Fruit fly (Drosophila melanogaster) whole organism, adult: Measurements from ENCODE around the gene CG9578.

Experiments used
- CG11617 ChIP-seq: fragments of 200-800 bp; sonication (Bioruptor generic); optimal IDR thresholded peaks from 2 replicates; lab custom pipeline; 2017; ENCODE audit warnings: mild to moderate bottlenecking, missing biosample characterization, missing genetic modification reagents, missing genetic modification characterization
- CG12768 ChIP-seq: fragments of 200-800 bp; sonication (Bioruptor generic); optimal IDR thresholded peaks from 2 replicates; lab custom pipeline; 2017; ENCODE audit warnings: missing biosample characterization, missing genetic modification characterization, mild to moderate bottlenecking, moderate library complexity, missing genetic modification reagents
- CG14711 ChIP-seq: fragments of 200-800 bp; sonication (Bioruptor generic); optimal IDR thresholded peaks from 2 replicates; lab custom pipeline; 2018; ENCODE audit warnings: missing biosample characterization, mild to moderate bottlenecking, missing genetic modification characterization, moderate library complexity
- CG1620 ChIP-seq: fragments of 200-800 bp; sonication (Bioruptor generic); optimal IDR thresholded peaks from 2 replicates; lab custom pipeline; 2016; ENCODE audit warnings: missing biosample characterization, missing genetic modification characterization
- CG33017 ChIP-seq: fragments of 200-800 bp; sonication (Bioruptor generic); optimal IDR thresholded peaks from 2 replicates; lab custom pipeline; 2018; ENCODE audit warnings: missing biosample characterization, mild to moderate bottlenecking, missing genetic modification characterization, moderate library complexity
- CG5204 ChIP-seq: fragments of 200-800 bp; sonication (Bioruptor generic); optimal IDR thresholded peaks from 2 replicates; lab custom pipeline; 2016; ENCODE audit warnings: missing biosample characterization, missing genetic modification characterization
- CG7045 ChIP-seq: fragments of 200-800 bp; sonication (Bioruptor generic); optimal IDR thresholded peaks from 2 replicates; lab custom pipeline; 2017; ENCODE audit warnings: missing biosample characterization, mild to moderate bottlenecking, missing genetic modification characterization
- CG7101 ChIP-seq: fragments of 200-800 bp; sonication (Bioruptor generic); optimal IDR thresholded peaks from 2 replicates; lab custom pipeline; 2018; ENCODE audit warnings: missing biosample characterization, mild to moderate bottlenecking, missing genetic modification characterization, moderate library complexity
- Clk ChIP-seq: fragments of 200-800 bp; sonication (Bioruptor generic); optimal IDR thresholded peaks from 2 replicates; lab custom pipeline; 2017; ENCODE audit warnings: missing biosample characterization, missing genetic modification characterization
- Crg-1 ChIP-seq: fragments of 200-800 bp; sonication (Bioruptor generic); optimal IDR thresholded peaks from 2 replicates; lab custom pipeline; 2016; ENCODE audit warnings: missing biosample characterization, missing genetic modification characterization
- Hr96 ChIP-seq: fragments of 200-800 bp; sonication (Bioruptor generic); optimal IDR thresholded peaks from 2 replicates; lab custom pipeline; 2016; ENCODE audit warnings: missing biosample characterization, missing genetic modification characterization
- Mnt ChIP-seq: fragments of 200-800 bp; sonication (Bioruptor generic); optimal IDR thresholded peaks from 2 replicates; lab custom pipeline; 2016; ENCODE audit warnings: missing biosample characterization, mild to moderate bottlenecking, missing genetic modification characterization
- bab1 ChIP-seq: fragments of 200-800 bp; sonication (Bioruptor generic); optimal IDR thresholded peaks from 3 replicates; lab custom pipeline; 2019; ENCODE audit warnings: missing biosample characterization, mild to moderate bottlenecking, missing genetic modification characterization, moderate library complexity
- cic ChIP-seq: fragments of 200-800 bp; sonication (Bioruptor generic); optimal IDR thresholded peaks from 2 replicates; lab custom pipeline; 2017; ENCODE audit warnings: missing biosample characterization, mild to moderate bottlenecking, missing genetic modification characterization, moderate library complexity
- cnc ChIP-seq, 2 experiments: fragments of >200 bp; optimal IDR thresholded peaks; 2 replicates each; lab custom pipeline; 2017
- kay ChIP-seq: fragments of 200-800 bp; sonication (Bioruptor generic); peaks from one replicate; lab custom pipeline; 2016; ENCODE audit warnings: missing biosample characterization, missing genetic modification characterization, borderline replicate concordance
- ovo ChIP-seq: fragments of 200-800 bp; sonication (Bioruptor generic); optimal IDR thresholded peaks from 2 replicates; lab custom pipeline; 2016; ENCODE audit warnings: missing biosample characterization, missing genetic modification characterization
- pad ChIP-seq: fragments of 200-800 bp; sonication (Bioruptor generic); optimal IDR thresholded peaks from 3 replicates; lab custom pipeline; 2017; ENCODE audit warnings: missing biosample characterization, missing genetic modification characterization, mild to moderate bottlenecking, moderate library complexity, missing genetic modification reagents
- tj ChIP-seq: fragments of 200-800 bp; sonication (Bioruptor generic); optimal IDR thresholded peaks from 3 replicates; lab custom pipeline; 2017; ENCODE audit warnings: missing biosample characterization, mild to moderate bottlenecking, missing genetic modification characterization, moderate library complexity
- toe ChIP-seq: fragments of 200-800 bp; sonication (Bioruptor generic); optimal IDR thresholded peaks from 2 replicates; lab custom pipeline; 2016; ENCODE audit warnings: missing biosample characterization, missing genetic modification characterization

The CG9578 gene

dm6 chrX:20169898-20170297 lies at the start of gene CG9578, which contains the start of gene CG9581:
Gene CG9578, plus strand, starts transcription at chrX:20170222.
Gene CG9581, minus strand, starts transcription at chrX:20169981.
- TF ChIP-seq CG5204 (GFP tag; lab: Kevin White, UChicago) (peak; percentile 24), ovo (peak; percentile 22), bab1 (GFP tag; lab: Kevin White, UChicago) (peak; percentile 63), cnc (optimal IDR thresholded peaks at IDR 0.05; lab: Kevin White, UChicago) (no peak), CG11617 (GFP tag; lab: Kevin White, UChicago) (peak; percentile 35), Mnt (peak; percentile 63), CG12768 (GFP tag; lab: Kevin White, UChicago) (peak; percentile 25), CG14711 (tag; lab: Kevin White, UChicago) (peak; percentile 36), Crg-1 (GFP tag; lab: Kevin White, UChicago) (peak; percentile 74), Hr96 (GFP tag; lab: Kevin White, UChicago) (peak; percentile 57), kay (GFP tag; lab: Kevin White, UChicago) (no peak), tj (GFP tag; lab: Kevin White, UChicago) (no peak), Clk (GFP tag; lab: Kevin White, UChicago) (no peak), toe (GFP tag; lab: Kevin White, UChicago) (peak; percentile 76), CG7045 (no peak), pad (GFP tag; lab: Kevin White, UChicago) (no peak), CG33017 (tag; lab: Kevin White, UChicago) (no peak), CG1620 (GFP tag; lab: Kevin White, UChicago) (peak; percentile 60), CG7101 (tag; lab: Kevin White, UChicago) (peak; percentile 25), cic (GFP tag; lab: Kevin White, UChicago) (no peak)

dm6 chrX:20122153-20122552 lies 47.9 kb upstream of the CG9578 start, which contains the start of gene CG34331:
Gene CG34331, plus strand, starts transcription at chrX:20122453.
- TF ChIP-seq toe (GFP tag; lab: Kevin White, UChicago) (no peak), cnc (optimal IDR thresholded peaks at IDR 0.05; lab: Kevin White, UChicago) (no peak), CG12768 (GFP tag; lab: Kevin White, UChicago) (no peak), bab1 (GFP tag; lab: Kevin White, UChicago) (no peak), kay (GFP tag; lab: Kevin White, UChicago) (no peak), CG14711 (tag; lab: Kevin White, UChicago) (no peak), Mnt (no peak)

dm6 chrX:20129554-20129953 lies 40.5 kb upstream of the CG9578 start:
- TF ChIP-seq ovo (no peak), kay (GFP tag; lab: Kevin White, UChicago) (no peak)

- TF ChIP-seq bab1 (GFP tag; lab: Kevin White, UChicago) (no peak), CG33017 (tag; lab: Kevin White, UChicago) (no peak), CG1620 (GFP tag; lab: Kevin White, UChicago) (no peak), CG7101 (tag; lab: Kevin White, UChicago) (no peak), CG14711 (tag; lab: Kevin White, UChicago) (no peak), CG11617 (GFP tag; lab: Kevin White, UChicago) (no peak), CG7045 (no peak), toe (GFP tag; lab: Kevin White, UChicago) (no peak), cic (GFP tag; lab: Kevin White, UChicago) (no peak), Mnt (no peak), pad (GFP tag; lab: Kevin White, UChicago) (no peak), Hr96 (GFP tag; lab: Kevin White, UChicago) (no peak), kay (GFP tag; lab: Kevin White, UChicago) (no peak), tj (GFP tag; lab: Kevin White, UChicago) (no peak), CG12768 (GFP tag; lab: Kevin White, UChicago) (no peak)
Measured at dm6 chrX:20130486-20130885, 39.5 kb upstream of the CG9578 start.

- TF ChIP-seq toe (GFP tag; lab: Kevin White, UChicago): no peak
- TF ChIP-seq cnc (optimal IDR thresholded peaks at IDR 0.05; lab: Kevin White, UChicago): no peak
- TF ChIP-seq pad (GFP tag; lab: Kevin White, UChicago): no peak
- TF ChIP-seq Crg-1 (GFP tag; lab: Kevin White, UChicago): no peak
- TF ChIP-seq CG12768 (GFP tag; lab: Kevin White, UChicago): no peak
- TF ChIP-seq CG11617 (GFP tag; lab: Kevin White, UChicago): no peak
- no peak for TF ChIP-seq Mnt
- TF ChIP-seq CG14711 (tag; lab: Kevin White, UChicago): no peak
- no peak for TF ChIP-seq CG5204 (GFP tag; lab: Kevin White, UChicago)
- no peak for TF ChIP-seq CG1620 (GFP tag; lab: Kevin White, UChicago)
Measured at dm6 chrX:20133432-20133831, 36.6 kb upstream of the CG9578 start, which contains the start of gene CG15322. Gene CG15322, plus strand, starts transcription at chrX:20133579.

- TF ChIP-seq Mnt (no peak), Crg-1 (GFP tag; lab: Kevin White, UChicago) (no peak)
Measured at dm6 chrX:20139493-20139892, 30.5 kb upstream of the CG9578 start, which contains the start of gene CG42583. Gene CG42583, plus strand, starts transcription at chrX:20139793.

dm6 chrX:20140710-20141109 lies 29.3 kb upstream of the CG9578 start, which contains the start of gene CG34332:
Gene CG34332, plus strand, starts transcription at chrX:20141010.
- TF ChIP-seq CG11617 (GFP tag; lab: Kevin White, UChicago) (no peak), CG12768 (GFP tag; lab: Kevin White, UChicago) (no peak), CG14711 (tag; lab: Kevin White, UChicago) (no peak), CG5204 (GFP tag; lab: Kevin White, UChicago) (no peak), ovo (no peak), CG33017 (tag; lab: Kevin White, UChicago) (no peak), Hr96 (GFP tag; lab: Kevin White, UChicago) (no peak), CG1620 (GFP tag; lab: Kevin White, UChicago) (no peak), bab1 (GFP tag; lab: Kevin White, UChicago) (no peak), CG7045 (no peak), Mnt (no peak)
